Fruit fly (Drosophila melanogaster): ENCODE results near the gene CG40486.
A peak's percentile ranks its signal among the peaks of the same experiment; 100 is the strongest.

Gene CG40486

dm6 chrX:23007399-23007798, 47.5 kb upstream of the CG40486 start (continued):
- TF ChIP-seq Med (GFP tag), result peak; percentile 82
- peak; percentile 22 for TF ChIP-seq CG10366 (GFP tag; IDR thresholded peaks at IDR 0.05)
- peak; percentile 64 for TF ChIP-seq Rfx (GFP tag; IDR thresholded peaks at IDR 0.05)
- no peak for TF ChIP-seq mirr (GFP tag; optimal IDR thresholded peaks at IDR 0.05)
- TF ChIP-seq lbe (GFP tag; optimal IDR thresholded peaks at IDR 0.05), result no peak
- 0 out of 2 replicates have a peak, but pooled peaks have one; percentile 33 for TF ChIP-seq H2.0 (GFP tag; IDR thresholded peaks at IDR 0.05)
- peak; percentile 50 for TF ChIP-seq nmo (GFP tag; optimal IDR thresholded peaks at IDR 0.05)
- TF ChIP-seq HHEX (GFP tag; optimal IDR thresholded peaks at IDR 0.05), result peak; percentile 20
- no peak for TF ChIP-seq Poxn (GFP tag; IDR thresholded peaks at IDR 0.05)
- TF ChIP-seq CG17361 (GFP tag; IDR thresholded peaks at IDR 0.05), result peak; percentile 51; the same call in 2 of the 3 replicates
- no peak for TF ChIP-seq Atf6 (GFP tag; IDR thresholded peaks at IDR 0.05)
- peak; percentile 59 for TF ChIP-seq CG14710 (tag; optimal IDR thresholded peaks at IDR 0.05)
- TF ChIP-seq danr (GFP tag; IDR thresholded peaks at IDR 0.05), result no peak
- TF ChIP-seq CG18262 (tag; optimal IDR thresholded peaks at IDR 0.05), result peak; percentile 49
- peak; percentile 40 for TF ChIP-seq phol (tag; optimal IDR thresholded peaks at IDR 0.05)
- TF ChIP-seq Xbp1 (GFP tag; optimal IDR thresholded peaks at IDR 0.05), result peak; percentile 23
- no peak for TF ChIP-seq CTCF (GFP tag; optimal IDR thresholded peaks at IDR 0.05)
- no peak for TF ChIP-seq CG7357 (GFP tag; IDR thresholded peaks at IDR 0.05)
- peak; percentile 70; the same call in 1 of the 3 replicates for TF ChIP-seq CG2199 (GFP tag; IDR thresholded peaks at IDR 0.05)
- no peak for TF ChIP-seq CG3838 (GFP tag; optimal IDR thresholded peaks at IDR 0.05)
- TF ChIP-seq slou (GFP tag; optimal IDR thresholded peaks at IDR 0.05), result no peak
- TF ChIP-seq pum (GFP tag; optimal IDR thresholded peaks at IDR 0.05), result no peak
- no peak for TF ChIP-seq dm (GFP tag; optimal IDR thresholded peaks at IDR 0.05)
- no peak for TF ChIP-seq Atf-2 (GFP tag; optimal IDR thresholded peaks at IDR 0.05)
- TF ChIP-seq CG6272 (GFP tag; IDR thresholded peaks at IDR 0.05), result peak; percentile 54; the same call in 1 of the 2 replicates
- TF ChIP-seq inv (GFP tag; IDR thresholded peaks at IDR 0.05; ENCODE audit: partially characterized antibody), result peak; percentile 98
- no peak for TF ChIP-seq lov (optimal IDR thresholded peaks at IDR 0.05)
- TF ChIP-seq lov (GFP tag; IDR thresholded peaks at IDR 0.05), result no peak
- peak; percentile 97 for TF ChIP-seq stwl (tag; optimal IDR thresholded peaks at IDR 0.05)
- TF ChIP-seq CG30020 (tag; optimal IDR thresholded peaks at IDR 0.05), result peak; percentile 43
- peak; percentile 43 for TF ChIP-seq unpg (GFP tag; optimal IDR thresholded peaks at IDR 0.05)
- TF ChIP-seq exex (tag; optimal IDR thresholded peaks at IDR 0.05), result no peak
- no peak for TF ChIP-seq gcm (GFP tag; optimal IDR thresholded peaks at IDR 0.05)
- peak; percentile 11 for TF ChIP-seq sd (tag; optimal IDR thresholded peaks at IDR 0.05)
- peak; percentile 67 for TF ChIP-seq row (GFP tag; IDR thresholded peaks at IDR 0.05)
- TF ChIP-seq CG14965 (GFP tag; optimal IDR thresholded peaks at IDR 0.05; ENCODE audit: borderline replicate concordance), result no peak
- TF ChIP-seq CG32772 (GFP tag; IDR thresholded peaks at IDR 0.05), result no peak
- peak; percentile 42 for TF ChIP-seq CG2678 (tag; optimal IDR thresholded peaks at IDR 0.05)
- TF ChIP-seq disco-r (GFP tag; optimal IDR thresholded peaks at IDR 0.05), result no peak
- TF ChIP-seq run (tag; optimal IDR thresholded peaks at IDR 0.05), result no peak
- peak; percentile 97 for TF ChIP-seq CG7963 (GFP tag; IDR thresholded peaks at IDR 0.05; ENCODE audit: partially characterized antibody)
- peak; percentile 95 for TF ChIP-seq ato (GFP tag; IDR thresholded peaks at IDR 0.05; ENCODE audit: partially characterized antibody)
- TF ChIP-seq gro (GFP tag; optimal IDR thresholded peaks at IDR 0.05), result no peak
- TF ChIP-seq gem (tag; optimal IDR thresholded peaks at IDR 0.05), result peak; percentile 55
- TF ChIP-seq knrl (GFP tag; IDR thresholded peaks at IDR 0.05; ENCODE audit: partially characterized antibody), result peak; percentile 97
- peak; percentile 1 for TF ChIP-seq CG4424 (GFP tag; optimal IDR thresholded peaks at IDR 0.05)
- no peak for TF ChIP-seq CG10274 (GFP tag; optimal IDR thresholded peaks at IDR 0.05)
- no peak for TF ChIP-seq CG1792 (GFP tag; optimal IDR thresholded peaks at IDR 0.05)
- no peak for TF ChIP-seq Hsf (GFP tag; optimal IDR thresholded peaks at IDR 0.05)
- TF ChIP-seq Dad (GFP tag; optimal IDR thresholded peaks at IDR 0.05), result no peak
- TF ChIP-seq bigmax (GFP tag; optimal IDR thresholded peaks at IDR 0.05), result no peak
- peak; percentile 39 for TF ChIP-seq Sox100B (GFP tag; optimal IDR thresholded peaks at IDR 0.05)

Measured in whole organism, embryonic.